Worm (Caenorhabditis elegans): Measurements from ENCODE around the gene mrpl-36.

ce11 chrIII:9861470-9862342 is 13.8 kb upstream of the mrpl-36 start:
- TF ChIP-seq nhr-237 (tag; optimal IDR thresholded peaks at IDR 0.05) (no peak), unc-62 (GFP tag; optimal IDR thresholded peaks at IDR 0.05) (no peak), F16B12.6 (tag; optimal IDR thresholded peaks at IDR 0.05) (no peak), egl-27 (tag; optimal IDR thresholded peaks at IDR 0.05) (no peak), nhr-11 (tag; optimal IDR thresholded peaks at IDR 0.05) (peak; percentile 8), alr-1 (tag; optimal IDR thresholded peaks at IDR 0.05; ENCODE audit: borderline replicate concordance) (no peak), efl-3 (GFP tag; optimal IDR thresholded peaks at IDR 0.05) (no peak), nhr-77 (tag; optimal IDR thresholded peaks at IDR 0.05) (peak; percentile 30)
